Worm (Caenorhabditis elegans) whole organism, L4 larva: ENCODE measurements around the gene F28E10.4.

Experiments used
- D1046.2 ChIP-seq: fragments of 200-800 bp; sonication (Bioruptor generic); IDR thresholded peaks from 2 replicates; pipeline ENCODE4 v1.3.6; 2022; ENCODE audit warnings: missing genetic modification characterization, missing compliant biosample characterization
- T20F7.1 ChIP-seq: fragments of 200-800 bp; sonication (Bioruptor generic); optimal IDR thresholded peaks from 2 replicates; lab custom pipeline; 2018; ENCODE audit warnings: mild to moderate bottlenecking, missing genetic modification characterization, missing compliant biosample characterization
- Y105C5A.15 ChIP-seq: fragments of 200-800 bp; sonication (Bioruptor generic); IDR thresholded peaks from 2 replicates; pipeline ENCODE4 v1.3.6; 2022; ENCODE audit warnings: missing genetic modification characterization, missing compliant biosample characterization
- Y48G9A.11 ChIP-seq: fragments of 200-800 bp; sonication (Bioruptor generic); IDR thresholded peaks from 2 replicates; pipeline ENCODE4 v1.3.6; 2022; ENCODE audit warnings: missing genetic modification reagents, missing genetic modification characterization, missing compliant biosample characterization
- Y5F2A.4 ChIP-seq: fragments of 200-800 bp; sonication (Bioruptor generic); optimal IDR thresholded peaks from 2 replicates; lab custom pipeline; 2018; ENCODE audit warnings: mild to moderate bottlenecking, missing genetic modification characterization, missing compliant biosample characterization
- aha-1 ChIP-seq: fragments of 150-350 bp; peaks from one replicate; lab custom pipeline; 2014; ENCODE audit warnings: missing biosample characterization, missing genetic modification characterization
- ama-1 ChIP-seq: fragments of 150-350 bp; optimal IDR thresholded peaks from 2 replicates; lab custom pipeline; 2014; ENCODE audit warnings: inconsistent platforms, mixed read lengths
- ces-1 ChIP-seq: fragments of 150-350 bp; sonication (generic microtip); optimal IDR thresholded peaks from 4 replicates; lab custom pipeline; 2014; ENCODE audit warnings: missing biosample characterization, missing genetic modification reagents, missing genetic modification characterization
- daf-12 ChIP-seq: fragments of 150-350 bp; optimal IDR thresholded peaks from 2 replicates; lab custom pipeline; 2014; ENCODE audit warnings: missing biosample characterization, missing genetic modification reagents, missing genetic modification characterization
- daf-16 ChIP-seq, 3 experiments: sonication (generic microtip); optimal IDR thresholded peaks; 2 replicates each; lab custom pipeline; 2016 to 2017; ENCODE audit warnings: missing genetic modification characterization in 3 of 3, missing genetic modification reagents in 3 of 3, mild to moderate bottlenecking in 2 of 3, missing compliant biosample characterization in 2 of 3, missing biosample characterization in 1 of 3, moderate library complexity in 1 of 3
- daf-8 ChIP-seq: fragments of 200-800 bp; sonication (Bioruptor generic); IDR thresholded peaks from 2 replicates; pipeline ENCODE4 v1.3.6; 2022; ENCODE audit warnings: missing genetic modification characterization, missing compliant biosample characterization
- dmd-6 ChIP-seq: fragments of 200-800 bp; sonication (Bioruptor generic); IDR thresholded peaks from 2 replicates; pipeline ENCODE4 v1.3.6; 2022; ENCODE audit warnings: missing genetic modification reagents, missing genetic modification characterization, missing compliant biosample characterization
- dmd-8 ChIP-seq: fragments of 200-800 bp; sonication (Bioruptor generic); IDR thresholded peaks from 2 replicates; pipeline ENCODE4 v1.3.6; 2022; ENCODE audit warnings: missing genetic modification characterization, missing compliant biosample characterization
- duxl-1 ChIP-seq: sonication (generic microtip); optimal IDR thresholded peaks from 2 replicates; lab custom pipeline; 2016; ENCODE audit warnings: mild to moderate bottlenecking, missing genetic modification characterization, moderate library complexity, missing compliant biosample characterization; ENCODE audit not compliant: poor library complexity
- dve-1 ChIP-seq: sonication (generic microtip); optimal IDR thresholded peaks from 2 replicates; lab custom pipeline; 2017; ENCODE audit warnings: antibody characterized with exemption, mild to moderate bottlenecking, missing genetic modification characterization, missing compliant biosample characterization; ENCODE audit not compliant: insufficient read depth
- egl-27 ChIP-seq: sonication (generic microtip); optimal IDR thresholded peaks from 3 replicates; lab custom pipeline; 2017; ENCODE audit warnings: missing biosample characterization, missing genetic modification reagents, missing genetic modification characterization
- hlh-11 ChIP-seq: fragments of 200-800 bp; sonication (Bioruptor generic); optimal IDR thresholded peaks from 2 replicates; lab custom pipeline; 2018; ENCODE audit warnings: mild to moderate bottlenecking, missing genetic modification characterization, missing compliant biosample characterization
- hlh-30 ChIP-seq: sonication (generic microtip); optimal IDR thresholded peaks from 2 replicates; lab custom pipeline; 2017; ENCODE audit warnings: antibody characterized with exemption, mild to moderate bottlenecking, missing genetic modification characterization, missing compliant biosample characterization; ENCODE audit not compliant: insufficient read depth
- lin-29 ChIP-seq: fragments of 200-800 bp; sonication (Bioruptor generic); IDR thresholded peaks from 2 replicates; pipeline ENCODE4 v1.3.6; 2022; ENCODE audit warnings: missing genetic modification reagents, missing genetic modification characterization, missing compliant biosample characterization
- madf-9 ChIP-seq: fragments of 200-800 bp; sonication (Bioruptor generic); conservative IDR thresholded peaks from 2 replicates; pipeline ENCODE4 v1.3.6; 2022; ENCODE audit warnings: missing genetic modification reagents, missing genetic modification characterization, missing compliant biosample characterization
- mdl-1 ChIP-seq, 2 experiments: fragments of 150-350 bp in 1 of 2; sonication (generic microtip) in 1 of 2; optimal IDR thresholded peaks; 2 replicates each; lab custom pipeline; 2014 to 2017; ENCODE audit warnings: missing biosample characterization in 2 of 2, missing genetic modification characterization in 2 of 2
- mdt-29 ChIP-seq: fragments of 200-800 bp; sonication (Bioruptor generic); IDR thresholded peaks from 2 replicates; pipeline ENCODE4 v1.3.6; 2022; ENCODE audit warnings: missing genetic modification reagents, missing genetic modification characterization, missing compliant biosample characterization
- mes-2 ChIP-seq: sonication (generic microtip); optimal IDR thresholded peaks from 2 replicates; lab custom pipeline; 2016; ENCODE audit warnings: missing genotype, mild to moderate bottlenecking, missing genetic modification characterization, missing compliant biosample characterization; ENCODE audit not compliant: poor library complexity, severe bottlenecking
- mxl-3 ChIP-seq: fragments of 200-800 bp; sonication (Bioruptor generic); optimal IDR thresholded peaks from 2 replicates; lab custom pipeline; 2018; ENCODE audit warnings: mild to moderate bottlenecking, missing genetic modification characterization, missing compliant biosample characterization
- nhr-10 ChIP-seq: fragments of 150-350 bp; optimal IDR thresholded peaks from 2 replicates; lab custom pipeline; 2014; ENCODE audit warnings: missing biosample characterization, missing genetic modification characterization
- nhr-102 ChIP-seq: sonication (generic microtip); optimal IDR thresholded peaks from 2 replicates; lab custom pipeline; 2016; ENCODE audit warnings: mild to moderate bottlenecking, missing genetic modification characterization, moderate library complexity, missing compliant biosample characterization
- nhr-11 ChIP-seq: fragments of 150-350 bp; optimal IDR thresholded peaks from 2 replicates; lab custom pipeline; 2014; ENCODE audit warnings: missing biosample characterization, missing genetic modification characterization
- nhr-25 ChIP-seq: sonication (generic microtip); optimal IDR thresholded peaks from 2 replicates; lab custom pipeline; 2017; ENCODE audit warnings: missing genetic modification characterization, mild to moderate bottlenecking, missing compliant biosample characterization, antibody characterized with exemption, moderate library complexity, borderline replicate concordance; ENCODE audit not compliant: insufficient read depth
- nhr-28 ChIP-seq: fragments of 150-350 bp; optimal IDR thresholded peaks from 2 replicates; lab custom pipeline; 2014; ENCODE audit warnings: missing biosample characterization, missing genetic modification characterization
- nhr-6 ChIP-seq: fragments of 150-350 bp; optimal IDR thresholded peaks from 2 replicates; lab custom pipeline; 2014; ENCODE audit warnings: missing biosample characterization, missing genetic modification characterization
- pqm-1 ChIP-seq: sonication (generic microtip); optimal IDR thresholded peaks from 2 replicates; lab custom pipeline; 2017; ENCODE audit warnings: missing biosample characterization, missing genetic modification characterization
- rbr-2 ChIP-seq: sonication (generic microtip); optimal IDR thresholded peaks from 2 replicates; lab custom pipeline; 2016; ENCODE audit warnings: missing genotype, missing genetic modification characterization, missing compliant biosample characterization
- skn-1 ChIP-seq: fragments of 150-350 bp; optimal IDR thresholded peaks from 2 replicates; lab custom pipeline; 2014; ENCODE audit warnings: missing biosample characterization, missing genetic modification characterization
- snpc-1.2 ChIP-seq: fragments of 200-800 bp; sonication (Bioruptor generic); IDR thresholded peaks from 2 replicates; pipeline ENCODE4 v1.3.6; 2022; ENCODE audit warnings: missing genetic modification reagents, missing genetic modification characterization, missing compliant biosample characterization
- spr-1 ChIP-seq: sonication (generic microtip); optimal IDR thresholded peaks from 2 replicates; lab custom pipeline; 2016; ENCODE audit warnings: mild to moderate bottlenecking, missing genetic modification characterization, missing compliant biosample characterization
- tag-97 ChIP-seq: fragments of 200-800 bp; sonication (Bioruptor generic); IDR thresholded peaks from 2 replicates; pipeline ENCODE4 v1.3.6; 2022; ENCODE audit warnings: missing genetic modification characterization, missing compliant biosample characterization
- unc-130 ChIP-seq: sonication (generic microtip); optimal IDR thresholded peaks from 2 replicates; lab custom pipeline; 2016; ENCODE audit warnings: missing genetic modification reagents, missing genetic modification characterization, missing compliant biosample characterization
- unc-62 ChIP-seq, 3 experiments: fragments of 150-350 bp in 1 of 3; sonication (generic microtip); optimal IDR thresholded peaks in 2 of 3; peaks in 1 of 3; 1 replicate in 1 of 3; 2 replicates in 2 of 3; lab custom pipeline; 2014 to 2017; ENCODE audit warnings: missing biosample characterization in 3 of 3, missing genetic modification characterization in 3 of 3, missing genetic modification reagents in 3 of 3, missing genotype in 1 of 3
- zfp-2 ChIP-seq: sonication (generic microtip); optimal IDR thresholded peaks from 2 replicates; lab custom pipeline; 2016; ENCODE audit warnings: mild to moderate bottlenecking, missing genetic modification characterization, missing compliant biosample characterization
- zip-11 ChIP-seq: fragments of 200-800 bp; sonication (Bioruptor generic); IDR thresholded peaks from 2 replicates; pipeline ENCODE4 v1.3.6; 2022; ENCODE audit warnings: missing genetic modification characterization, missing compliant biosample characterization
- ztf-7 ChIP-seq: fragments of 150-350 bp; optimal IDR thresholded peaks from 2 replicates; lab custom pipeline; 2014; ENCODE audit warnings: missing biosample characterization, missing genetic modification characterization

The F28E10.4 gene

ce11 chrIV:4565882-4566281 lies 1.4 kb downstream of the F28E10.4 start:
- TF ChIP-seq ama-1 (lab: Kevin White, UChicago) (peak; percentile 86), aha-1 (tag; lab: Kevin White, UChicago) (peak; percentile 84), zip-11 (GFP tag; lab: Robert Waterston, UW) (no peak)

ce11 chrIV:4564541-4564940 lies 2.7 kb downstream of the F28E10.4 start:
- TF ChIP-seq duxl-1 (tag; lab: Kevin White, UChicago) (no peak), D1046.2 (no peak), skn-1 (tag; lab: Kevin White, UChicago) (no peak), nhr-6 (tag; lab: Kevin White, UChicago) (no peak), lin-29 (GFP tag; lab: Robert Waterston, UW) (no peak), madf-9 (GFP tag; lab: Robert Waterston, UW) (no peak), Y5F2A.4 (no peak), dmd-8 (GFP tag; lab: Robert Waterston, UW) (no peak), unc-62 (GFP tag; optimal IDR thresholded peaks at IDR 0.05 in 1 of 2; lab: Kevin White, UChicago) (peak in 1 of 2 experiments; percentile 90), unc-62 (tag; optimal IDR thresholded peaks at IDR 0.05; lab: Kevin White, UChicago) (no peak), zfp-2 (tag; lab: Kevin White, UChicago) (no peak), snpc-1.2 (GFP tag; lab: Robert Waterston, UW) (no peak), T20F7.1 (GFP tag; lab: Kevin White, UChicago) (no peak), nhr-28 (tag; lab: Kevin White, UChicago) (peak; percentile 7), rbr-2 (tag; lab: Kevin White, UChicago) (no peak), daf-8 (GFP tag; lab: Robert Waterston, UW) (no peak), egl-27 (tag; lab: Kevin White, UChicago) (no peak)

ce11 chrIV:4562599-4563116 lies 4.6 kb downstream of the F28E10.4 start, which contains the start of gene igeg-1:
Gene igeg-1, plus strand, starts transcription at chrIV:4562649.
- TF ChIP-seq unc-62 (GFP tag; optimal IDR thresholded peaks at IDR 0.05 in 1 of 2; lab: Kevin White, UChicago) (no peak), unc-62 (tag; optimal IDR thresholded peaks at IDR 0.05; lab: Kevin White, UChicago) (no peak), nhr-25 (tag; lab: Kevin White, UChicago) (no peak), dmd-6 (peak; percentile 48; the same call in 1 of the 2 replicates), ama-1 (lab: Kevin White, UChicago) (peak; percentile 23), pqm-1 (peak; percentile 70), nhr-28 (tag; lab: Kevin White, UChicago) (peak; percentile 33), aha-1 (tag; lab: Kevin White, UChicago) (peak; percentile 96)

DNA sequence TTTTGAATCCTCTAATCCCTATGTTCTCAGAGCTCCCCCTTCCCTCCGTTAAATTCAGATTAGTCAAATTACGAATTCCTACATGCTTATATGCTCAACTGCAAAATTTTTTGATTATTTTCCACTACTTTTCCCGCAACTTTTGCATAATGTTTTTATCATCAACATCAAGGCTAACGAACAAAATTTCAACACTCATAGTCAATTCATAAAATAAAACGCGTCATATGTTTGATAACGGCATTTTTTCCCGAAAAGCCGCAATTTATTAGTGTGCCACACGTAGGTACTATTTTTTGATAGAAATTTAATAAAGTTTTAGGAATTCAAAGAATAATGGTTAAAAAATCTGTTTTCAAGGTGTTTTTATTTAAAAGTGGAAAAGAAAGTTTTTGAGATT lies 8.1 kb downstream of the F28E10.4 start:
- TF ChIP-seq hlh-30 (peak; percentile 12), duxl-1 (tag; lab: Kevin White, UChicago) (no peak), rbr-2 (tag; lab: Kevin White, UChicago) (no peak), Y48G9A.11 (GFP tag; lab: Robert Waterston, UW) (no peak), nhr-28 (tag; lab: Kevin White, UChicago) (peak; percentile 51), Y105C5A.15 (GFP tag; lab: Robert Waterston, UW) (no peak), mes-2 (tag; lab: Kevin White, UChicago) (no peak), tag-97 (GFP tag; lab: Robert Waterston, UW) (no peak), pqm-1 (peak; percentile 45), aha-1 (tag; lab: Kevin White, UChicago) (peak; percentile 11), dve-1 (peak; percentile 19), unc-130 (GFP tag; lab: Kevin White, UChicago) (no peak)
- TF ChIP-seq, all 104 proteins: peak for 5

DNA sequence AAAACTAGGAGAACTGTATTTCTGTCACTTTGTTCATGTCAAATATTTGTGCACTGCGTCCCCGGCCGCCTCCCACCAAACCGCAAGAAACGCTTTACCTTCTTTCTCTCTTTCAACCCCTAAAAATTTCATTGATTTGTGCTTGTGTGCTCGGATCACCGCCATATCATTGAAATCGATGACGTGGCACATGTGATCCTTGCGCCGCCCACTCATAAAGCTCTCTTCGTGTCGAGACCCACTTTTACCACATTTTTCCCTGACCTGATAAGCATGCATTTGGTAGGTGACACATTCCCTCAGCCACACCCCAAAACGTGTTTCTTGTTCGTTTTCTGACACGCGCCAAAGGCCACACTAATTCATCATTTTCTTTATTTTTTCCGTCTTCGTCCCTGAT lies 9.5 kb downstream of the F28E10.4 start:
- TF ChIP-seq daf-12 (tag; lab: Kevin White, UChicago) (no peak), hlh-11 (tag; lab: Kevin White, UChicago) (peak; percentile 45), dmd-6 (peak; percentile 57), mdt-29 (GFP tag; lab: Robert Waterston, UW) (no peak), daf-16 (GFP tag; optimal IDR thresholded peaks at IDR 0.05; lab: Kevin White, UChicago) (no peak), daf-16 (tag; optimal IDR thresholded peaks at IDR 0.05; lab: Kevin White, UChicago) (no peak), lin-29 (GFP tag; lab: Robert Waterston, UW) (no peak), mdl-1 (tag; optimal IDR thresholded peaks at IDR 0.05; lab: Kevin White, UChicago) (peak in 1 of 2 experiments; percentile 27), hlh-30 (peak; percentile 45), ztf-7 (tag; lab: Kevin White, UChicago) (no peak), nhr-11 (tag; lab: Kevin White, UChicago) (no peak), ces-1 (no peak), spr-1 (tag; lab: Kevin White, UChicago) (no peak), mxl-3 (GFP tag; lab: Kevin White, UChicago) (peak; percentile 14), nhr-102 (tag; lab: Kevin White, UChicago) (no peak), nhr-10 (no peak)
